Fruit fly (Drosophila melanogaster): Measurements from ENCODE around the gene meep.

DNA sequence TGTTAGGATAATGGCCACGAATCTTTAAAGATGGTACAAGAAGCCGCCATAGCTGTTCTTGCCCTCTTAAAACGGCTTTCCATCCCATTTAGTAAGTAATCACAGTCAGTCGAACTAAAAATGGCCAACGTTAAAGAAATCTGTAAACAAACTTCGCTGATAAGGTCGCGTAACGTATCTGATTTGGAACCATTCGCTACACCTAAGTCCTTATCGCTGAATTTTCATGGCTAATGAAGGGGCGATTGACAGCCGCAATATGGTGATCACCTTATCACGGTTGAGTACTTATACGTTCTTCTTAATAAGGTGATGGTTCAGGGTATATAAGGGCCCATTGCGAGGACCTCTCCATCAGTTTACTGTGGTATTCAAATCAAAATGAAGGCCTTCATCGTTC, 9.7 kb upstream of the meep start, which contains the start of gene LysE:
- TF ChIP-seq CTCF (optimal IDR thresholded peaks at IDR 0.05) (no peak), CG8478 (optimal IDR thresholded peaks at IDR 0.05) (no peak)

Measured in S2 (cell line).